Worm (Caenorhabditis elegans) whole organism, young adult: Measurements from ENCODE around the gene str-176.
A peak's percentile ranks its signal among the peaks of the same experiment; 100 is the strongest.

Experiments used
- B0019.2 ChIP-seq: fragments of 200-800 bp; sonication (Bioruptor generic); conservative IDR thresholded peaks from 2 replicates; pipeline ENCODE4 v1.3.6; 2022; ENCODE audit warnings: missing genetic modification reagents, missing genetic modification characterization, missing compliant biosample characterization
- B0035.1 ChIP-seq: sonication (generic microtip); optimal IDR thresholded peaks from 2 replicates; lab custom pipeline; 2016; ENCODE audit warnings: missing genetic modification characterization, mild to moderate bottlenecking, missing compliant biosample characterization, missing genotype, missing genetic modification reagents
- B0336.3 ChIP-seq: fragments of 200-800 bp; sonication (Bioruptor generic); IDR thresholded peaks from 2 replicates; pipeline ENCODE4 v1.3.6; 2022; ENCODE audit warnings: missing genetic modification characterization, missing compliant biosample characterization
- F10E7.11 ChIP-seq: sonication (generic microtip); optimal IDR thresholded peaks from 2 replicates; lab custom pipeline; 2017; ENCODE audit warnings: mild to moderate bottlenecking, missing genetic modification characterization, moderate library complexity, missing compliant biosample characterization
- F22D6.2 ChIP-seq: sonication (generic microtip); optimal IDR thresholded peaks from 2 replicates; lab custom pipeline; 2016; ENCODE audit warnings: mild to moderate bottlenecking, missing genetic modification characterization, missing compliant biosample characterization
- F33H1.4 ChIP-seq: fragments of 200-800 bp; sonication (Bioruptor generic); IDR thresholded peaks from 2 replicates; pipeline ENCODE4 v1.3.6; 2022; ENCODE audit warnings: missing genetic modification reagents, missing genetic modification characterization, missing compliant biosample characterization
- F37B4.10 ChIP-seq: fragments of 200-800 bp; sonication (Bioruptor generic); IDR thresholded peaks from 2 replicates; pipeline ENCODE4 v1.3.6; 2022; ENCODE audit warnings: missing genetic modification characterization, missing compliant biosample characterization
- F55B11.4 ChIP-seq: sonication (generic microtip); optimal IDR thresholded peaks from 2 replicates; lab custom pipeline; 2016; ENCODE audit warnings: missing compliant biosample characterization, missing genetic modification characterization, borderline replicate concordance; ENCODE audit not compliant: insufficient read depth
- K12H6.12 ChIP-seq: fragments of 200-800 bp; sonication (Bioruptor generic); optimal IDR thresholded peaks from 2 replicates; lab custom pipeline; 2018; ENCODE audit warnings: mild to moderate bottlenecking, missing genetic modification characterization, missing compliant biosample characterization
- Y56A3A.18 ChIP-seq: fragments of 200-800 bp; sonication (Bioruptor generic); IDR thresholded peaks from 2 replicates; pipeline ENCODE4 v1.3.6; 2022; ENCODE audit warnings: missing genetic modification reagents, missing genetic modification characterization, missing compliant biosample characterization
- akir-1 ChIP-seq: fragments of 200-800 bp; sonication (Bioruptor generic); optimal IDR thresholded peaks from 2 replicates; lab custom pipeline; 2018; ENCODE audit warnings: mild to moderate bottlenecking, missing genetic modification characterization, moderate library complexity, missing compliant biosample characterization
- ama-1 ChIP-seq, 3 experiments: fragments of 150-350 bp in 1 of 3; sonication (generic microtip) in 2 of 3; optimal IDR thresholded peaks; 2 replicates each; lab custom pipeline; 2014 to 2018; ENCODE audit warnings: missing biosample characterization in 2 of 3, missing genetic modification characterization in 2 of 3, missing genetic modification reagents in 2 of 3
- aptf-3 ChIP-seq: fragments of 200-800 bp; sonication (Bioruptor generic); IDR thresholded peaks from 2 replicates; pipeline ENCODE4 v1.3.6; 2022; ENCODE audit warnings: missing genetic modification characterization, missing compliant biosample characterization
- athp-1 ChIP-seq: sonication (generic microtip); optimal IDR thresholded peaks from 2 replicates; lab custom pipeline; 2017; ENCODE audit warnings: mild to moderate bottlenecking, missing genetic modification characterization, missing compliant biosample characterization
- attf-3 ChIP-seq: fragments of 200-800 bp; sonication (Bioruptor generic); conservative IDR thresholded peaks from 2 replicates; pipeline ENCODE4 v1.3.6; 2022; ENCODE audit warnings: missing genetic modification reagents, missing genetic modification characterization, missing compliant biosample characterization
- ccch-3 ChIP-seq: fragments of 200-800 bp; sonication (Bioruptor generic); optimal IDR thresholded peaks from 2 replicates; lab custom pipeline; 2018; ENCODE audit warnings: mild to moderate bottlenecking, missing genetic modification characterization, missing compliant biosample characterization
- cebp-1 ChIP-seq, 2 experiments: fragments of 200-800 bp in 1 of 2; sonication (Bioruptor generic) in 1 of 2; sonication (generic microtip) in 1 of 2; IDR thresholded peaks in 1 of 2; optimal IDR thresholded peaks in 1 of 2; 2 replicates each; pipeline versions ENCODE4 v1.3.6 to Lab custom; 2017 to 2022; ENCODE audit warnings: missing compliant biosample characterization in 2 of 2, missing genetic modification characterization in 2 of 2, mild to moderate bottlenecking in 1 of 2, missing genetic modification reagents in 1 of 2, moderate library complexity in 1 of 2
- ceh-100 ChIP-seq: fragments of 200-800 bp; sonication (Bioruptor generic); IDR thresholded peaks from 2 replicates; pipeline ENCODE4 v1.3.6; 2022; ENCODE audit warnings: missing genetic modification reagents, missing genetic modification characterization, missing compliant biosample characterization
- ceh-79 ChIP-seq: sonication (generic microtip); optimal IDR thresholded peaks from 2 replicates; lab custom pipeline; 2017; ENCODE audit warnings: mild to moderate bottlenecking, missing genetic modification characterization, missing compliant biosample characterization
- ceh-91 ChIP-seq: fragments of 200-800 bp; sonication (Bioruptor generic); IDR thresholded peaks from 2 replicates; pipeline ENCODE4 v1.3.6; 2022; ENCODE audit warnings: missing genetic modification reagents, missing genetic modification characterization, missing compliant biosample characterization
- die-1 ChIP-seq: sonication (generic microtip); optimal IDR thresholded peaks from 2 replicates; lab custom pipeline; 2016; ENCODE audit warnings: missing genotype, mild to moderate bottlenecking, missing genetic modification characterization, missing compliant biosample characterization
- ekl-4 ChIP-seq: fragments of 200-800 bp; sonication (Bioruptor generic); IDR thresholded peaks from 2 replicates; pipeline ENCODE4 v1.3.6; 2022; ENCODE audit warnings: missing genetic modification reagents, missing genetic modification characterization, missing compliant biosample characterization
- fkh-3 ChIP-seq: sonication (generic microtip); optimal IDR thresholded peaks from 2 replicates; lab custom pipeline; 2016; ENCODE audit warnings: mild to moderate bottlenecking, missing genetic modification characterization, missing compliant biosample characterization
- gei-17 ChIP-seq: fragments of 200-800 bp; sonication (Bioruptor generic); optimal IDR thresholded peaks from 2 replicates; lab custom pipeline; 2018; ENCODE audit warnings: mild to moderate bottlenecking, missing genetic modification characterization, missing compliant biosample characterization
- him-1 ChIP-seq: sonication (generic microtip); optimal IDR thresholded peaks from 2 replicates; lab custom pipeline; 2016; ENCODE audit warnings: missing genotype, missing genetic modification reagents, missing genetic modification characterization, missing compliant biosample characterization
- lag-1 ChIP-seq: fragments of 200-800 bp; sonication (Bioruptor generic); IDR thresholded peaks from 2 replicates; pipeline ENCODE4 v1.3.6; 2022; ENCODE audit warnings: missing genetic modification reagents, missing genetic modification characterization, missing compliant biosample characterization
- lin-35 ChIP-seq, 3 experiments: fragments of 150-350 bp in 2 of 3; sonication (generic microtip) in 1 of 3; optimal IDR thresholded peaks; 2 replicates each; lab custom pipeline; 2014 to 2018; ENCODE audit warnings: missing biosample characterization in 3 of 3, missing genetic modification characterization in 3 of 3, missing genetic modification reagents in 3 of 3
- lsl-1 ChIP-seq: fragments of 200-800 bp; sonication (Bioruptor generic); optimal IDR thresholded peaks from 2 replicates; lab custom pipeline; 2018; ENCODE audit warnings: mild to moderate bottlenecking, missing genetic modification characterization, moderate library complexity, missing compliant biosample characterization
- madf-10 ChIP-seq: sonication (generic microtip); optimal IDR thresholded peaks from 2 replicates; lab custom pipeline; 2016; ENCODE audit warnings: mild to moderate bottlenecking, missing genetic modification characterization, missing compliant biosample characterization
- madf-6 ChIP-seq: fragments of 200-800 bp; sonication (Bioruptor generic); IDR thresholded peaks from 2 replicates; pipeline ENCODE4 v1.3.6; 2022; ENCODE audit warnings: missing genetic modification reagents, missing genetic modification characterization, missing compliant biosample characterization
- mes-4 ChIP-seq: sonication (generic microtip); optimal IDR thresholded peaks from 2 replicates; lab custom pipeline; 2016; ENCODE audit warnings: missing genotype, missing genetic modification characterization, missing compliant biosample characterization
- mxl-1 ChIP-seq: sonication (generic microtip); optimal IDR thresholded peaks from 2 replicates; lab custom pipeline; 2016; ENCODE audit warnings: missing genetic modification characterization, missing compliant biosample characterization
- nhr-90 ChIP-seq: sonication (generic microtip); optimal IDR thresholded peaks from 2 replicates; lab custom pipeline; 2016; ENCODE audit warnings: missing genotype, mild to moderate bottlenecking, missing genetic modification characterization, missing compliant biosample characterization
- rcor-1 ChIP-seq: fragments of 200-800 bp; sonication (Bioruptor generic); IDR thresholded peaks from 2 replicates; pipeline ENCODE4 v1.3.6; 2022; ENCODE audit warnings: missing genetic modification reagents, missing genetic modification characterization, missing compliant biosample characterization
- rpc-1 ChIP-seq, 2 experiments: fragments of 150-350 bp in 1 of 2; sonication (generic microtip) in 1 of 2; optimal IDR thresholded peaks; 2 replicates each; lab custom pipeline; 2014 to 2018; ENCODE audit warnings: missing biosample characterization in 1 of 2, missing genetic modification characterization in 1 of 2, missing genetic modification reagents in 1 of 2, missing genotype in 1 of 2
- snpc-3.4 ChIP-seq: sonication (generic microtip); optimal IDR thresholded peaks from 2 replicates; lab custom pipeline; 2017; ENCODE audit warnings: missing genetic modification characterization, mild to moderate bottlenecking, missing compliant biosample characterization, antibody characterized with exemption, moderate library complexity, missing genotype, missing genetic modification reagents
- snpc-4 ChIP-seq, 5 experiments: fragments of 150-350 bp in 1 of 5; sonication (generic microtip) in 4 of 5; optimal IDR thresholded peaks; 2 replicates each; lab custom pipeline; 2014 to 2018; ENCODE audit warnings: missing genetic modification characterization in 5 of 5, missing biosample characterization in 3 of 5, antibody characterized with exemption in 2 of 5, mild to moderate bottlenecking in 2 of 5, missing compliant biosample characterization in 2 of 5, missing genotype in 2 of 5, moderate library complexity in 2 of 5, missing genetic modification reagents in 1 of 5
- unc-62 ChIP-seq: fragments of 150-350 bp; optimal IDR thresholded peaks from 2 replicates; lab custom pipeline; 2014; ENCODE audit warnings: missing biosample characterization, missing genetic modification reagents, missing genetic modification characterization

The str-176 gene

ce11 chrIV:8463069-8463468 lies 547 bp downstream of the str-176 start:
- TF ChIP-seq ama-1 (optimal IDR thresholded peaks at IDR 0.05; lab: Kevin White, UChicago) (no peak), ama-1 (GFP tag; optimal IDR thresholded peaks at IDR 0.05; lab: Kevin White, UChicago) (no peak), unc-62 (GFP tag; lab: Kevin White, UChicago) (peak; percentile 43)

ce11 chrIV:8462376-8462775 lies 1.2 kb downstream of the str-176 start:
- TF ChIP-seq aptf-3 (GFP tag; lab: Robert Waterston, UW) (no peak), akir-1 (GFP tag; lab: Kevin White, UChicago) (no peak)

- TF ChIP-seq ekl-4 (GFP tag; lab: Robert Waterston, UW): no peak
- no peak for TF ChIP-seq lag-1 (GFP tag; lab: Robert Waterston, UW)
- no peak for TF ChIP-seq ccch-3 (GFP tag; lab: Kevin White, UChicago)
- no peak for TF ChIP-seq mxl-1
- TF ChIP-seq nhr-90: no peak
- no peak for TF ChIP-seq snpc-4 (GFP tag; optimal IDR thresholded peaks at IDR 0.05; lab: Kevin White, UChicago)
- no peak for TF ChIP-seq snpc-4 (tag; optimal IDR thresholded peaks at IDR 0.05; lab: Kevin White, UChicago)
- no peak for TF ChIP-seq mes-4 (tag; lab: Kevin White, UChicago)
- TF ChIP-seq F10E7.11 (tag; lab: Kevin White, UChicago): no peak
- TF ChIP-seq ceh-91: no peak
- no peak for TF ChIP-seq fkh-3 (tag; lab: Kevin White, UChicago)
- TF ChIP-seq F22D6.2: no peak
- TF ChIP-seq K12H6.12 (tag; lab: Kevin White, UChicago): no peak
- no peak for TF ChIP-seq die-1 (tag; lab: Kevin White, UChicago)
- TF ChIP-seq B0336.3 (GFP tag; lab: Robert Waterston, UW): no peak
- no peak for TF ChIP-seq Y56A3A.18 (GFP tag; lab: Robert Waterston, UW)
- no peak for TF ChIP-seq aptf-3 (GFP tag; lab: Robert Waterston, UW)
- no peak for TF ChIP-seq gei-17 (GFP tag; lab: Kevin White, UChicago)
- TF ChIP-seq ceh-100 (GFP tag; lab: Robert Waterston, UW): no peak
Measured at ce11 chrIV:8461177-8461576, 2.4 kb downstream of the str-176 start.

ce11 chrIV:8460208-8460607 lies 3.4 kb downstream of the str-176 start, which contains the start of gene ant-1.4:
Gene ant-1.4, minus strand, starts transcription at chrIV:8460308.
- no peak for TF ChIP-seq cebp-1 (GFP tag; IDR thresholded peaks at IDR 0.05; lab: Robert Waterston, UW)
- TF ChIP-seq cebp-1 (tag; optimal IDR thresholded peaks at IDR 0.05; lab: Kevin White, UChicago): no peak
- TF ChIP-seq nhr-90: no peak
- TF ChIP-seq B0019.2 (GFP tag; lab: Robert Waterston, UW): no peak
- no peak for TF ChIP-seq him-1 (tag; lab: Kevin White, UChicago)
- no peak for TF ChIP-seq athp-1

- TF ChIP-seq F37B4.10 (GFP tag; lab: Robert Waterston, UW): no peak
- no peak for TF ChIP-seq B0035.1
- no peak for TF ChIP-seq lin-35 (GFP tag; optimal IDR thresholded peaks at IDR 0.05; lab: Kevin White, UChicago)
- no peak for TF ChIP-seq ceh-79 (tag; lab: Kevin White, UChicago)
- TF ChIP-seq rcor-1 (GFP tag; lab: Robert Waterston, UW): no peak
- TF ChIP-seq F55B11.4 (tag; lab: Kevin White, UChicago): no peak
- peak; percentile 25 for TF ChIP-seq lsl-1 (GFP tag; lab: Kevin White, UChicago)
- TF ChIP-seq madf-6: no peak
- no peak for TF ChIP-seq snpc-3.4
- TF ChIP-seq attf-3 (GFP tag; lab: Robert Waterston, UW): peak; percentile 82
- TF ChIP-seq F33H1.4 (GFP tag; lab: Robert Waterston, UW): no peak
- TF ChIP-seq madf-10 (tag; lab: Kevin White, UChicago): no peak
- no peak for TF ChIP-seq rpc-1 (optimal IDR thresholded peaks at IDR 0.05; lab: Kevin White, UChicago)
- no peak for TF ChIP-seq rpc-1 (tag; optimal IDR thresholded peaks at IDR 0.05; lab: Kevin White, UChicago)
Measured at ce11 chrIV:8456899-8457298, 6.7 kb downstream of the str-176 start, which contains the start of gene syx-4. Gene syx-4, plus strand, starts transcription at chrIV:8457280.
